Worm (Caenorhabditis elegans) whole organism, L4 larva: ENCODE measurements around the gene inpp-5K.

Experiments
- F44E2.7 ChIP-seq: fragments of 200-800 bp; sonication (Bioruptor generic); IDR thresholded peaks from 2 replicates; pipeline ENCODE4 v2.1.2; 2022; ENCODE audit warnings: missing genetic modification characterization, missing compliant biosample characterization
- ceh-20 ChIP-seq: fragments of 200-800 bp; sonication (Bioruptor generic); IDR thresholded peaks from 2 replicates; pipeline ENCODE4 v1.3.6; 2022; ENCODE audit warnings: missing genetic modification reagents, missing genetic modification characterization, missing compliant biosample characterization
- daf-8 ChIP-seq: fragments of 200-800 bp; sonication (Bioruptor generic); IDR thresholded peaks from 2 replicates; pipeline ENCODE4 v1.3.6; 2022; ENCODE audit warnings: missing genetic modification characterization, missing compliant biosample characterization
- lsy-2 ChIP-seq, 2 experiments: fragments of 150-350 bp in 1 of 2; sonication (generic microtip) in 1 of 2; optimal IDR thresholded peaks; 2 replicates each; lab custom pipeline; 2014 to 2017; ENCODE audit warnings: missing biosample characterization in 2 of 2, missing genetic modification characterization in 2 of 2
- nhr-25 ChIP-seq: sonication (generic microtip); optimal IDR thresholded peaks from 2 replicates; lab custom pipeline; 2017; ENCODE audit warnings: missing genetic modification characterization, mild to moderate bottlenecking, missing compliant biosample characterization, antibody characterized with exemption, moderate library complexity, borderline replicate concordance; ENCODE audit not compliant: insufficient read depth
- pqm-1 ChIP-seq: sonication (generic microtip); optimal IDR thresholded peaks from 2 replicates; lab custom pipeline; 2017; ENCODE audit warnings: missing biosample characterization, missing genetic modification characterization
- unc-62 ChIP-seq, 3 experiments: fragments of 150-350 bp in 1 of 3; sonication (generic microtip); optimal IDR thresholded peaks in 2 of 3; peaks in 1 of 3; 1 replicate in 1 of 3; 2 replicates in 2 of 3; lab custom pipeline; 2014 to 2017; ENCODE audit warnings: missing biosample characterization in 3 of 3, missing genetic modification characterization in 3 of 3, missing genetic modification reagents in 3 of 3, missing genotype in 1 of 3

DNA sequence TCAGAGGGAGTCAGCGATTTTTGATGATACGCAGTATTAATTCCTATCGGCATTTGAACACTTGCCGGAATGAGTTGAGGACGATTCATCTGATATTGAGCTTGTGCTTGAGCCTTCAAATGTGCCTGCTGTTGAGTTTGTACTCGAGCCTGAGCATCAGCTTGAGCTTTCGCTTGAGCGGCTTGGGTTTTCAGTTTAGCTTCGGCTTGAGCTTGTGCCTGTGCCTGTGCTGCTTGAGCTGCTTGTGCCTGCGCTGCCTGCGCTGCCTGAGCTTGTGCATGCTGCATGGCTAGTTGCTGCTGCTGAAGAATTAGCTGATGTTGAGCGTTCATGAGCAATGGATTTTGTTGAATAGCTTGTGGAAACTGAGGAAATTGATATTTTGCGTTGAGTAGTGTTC, 45.3 kb downstream of the inpp-5K start:
- no peak for TF ChIP-seq pqm-1 (tag; lab: Kevin White, UChicago)
- TF ChIP-seq unc-62 (GFP tag; optimal IDR thresholded peaks at IDR 0.05 in 1 of 2; lab: Kevin White, UChicago): no peak
- TF ChIP-seq unc-62 (tag; optimal IDR thresholded peaks at IDR 0.05; lab: Kevin White, UChicago): no peak
- TF ChIP-seq daf-8 (GFP tag; lab: Robert Waterston, UW): no peak
- no peak for TF ChIP-seq ceh-20 (GFP tag; lab: Robert Waterston, UW)
- no peak for TF ChIP-seq F44E2.7 (GFP tag; lab: Robert Waterston, UW)
- no peak for TF ChIP-seq nhr-25 (tag; lab: Kevin White, UChicago)
- TF ChIP-seq lsy-2 (tag; optimal IDR thresholded peaks at IDR 0.05; lab: Kevin White, UChicago): no peak
